Fruit fly (Drosophila melanogaster) whole organism, embryonic: Measurements from ENCODE around the gene Edg78E.

ENCODE experiments used
- Aef1 ChIP-seq: fragments of 200-800 bp; sonication (Bioruptor generic); IDR thresholded peaks from 3 replicates; pipeline ENCODE4 v1.3.6; 2022; ENCODE audit warnings: missing biosample characterization, missing genetic modification characterization
- Bgb ChIP-seq: fragments of 200-800 bp; sonication (Bioruptor generic); IDR thresholded peaks from 2 replicates; pipeline ENCODE4 v1.3.6; 2022; ENCODE audit warnings: missing biosample characterization, missing genetic modification characterization; ENCODE audit not compliant: partially characterized antibody
- CG10209 ChIP-seq: fragments of 200-800 bp; sonication (Bioruptor generic); optimal IDR thresholded peaks from 3 replicates; lab custom pipeline; 2017; ENCODE audit warnings: missing biosample characterization, mild to moderate bottlenecking, missing genetic modification characterization, missing genetic modification reagents
- CG12071 ChIP-seq: fragments of 200-800 bp; sonication (Bioruptor generic); optimal IDR thresholded peaks from 3 replicates; lab custom pipeline; 2018; ENCODE audit warnings: missing biosample characterization, mild to moderate bottlenecking, missing genetic modification characterization
- CG1233 ChIP-seq: fragments of 200-800 bp; sonication (Bioruptor generic); optimal IDR thresholded peaks from 4 replicates; lab custom pipeline; 2018; ENCODE audit warnings: missing biosample characterization, mild to moderate bottlenecking, missing genetic modification characterization
- CG13296 ChIP-seq: fragments of 200-800 bp; sonication (Bioruptor generic); optimal IDR thresholded peaks from 3 replicates; lab custom pipeline; 2018; ENCODE audit warnings: missing biosample characterization, mild to moderate bottlenecking, missing genetic modification characterization
- CG13894 ChIP-seq: fragments of 200-800 bp; sonication (Bioruptor generic); optimal IDR thresholded peaks from 3 replicates; lab custom pipeline; 2018; ENCODE audit warnings: missing biosample characterization, mild to moderate bottlenecking, missing genetic modification characterization, moderate library complexity
- CG14710 ChIP-seq: fragments of 200-800 bp; sonication (Bioruptor generic); optimal IDR thresholded peaks from 3 replicates; lab custom pipeline; 2019; ENCODE audit warnings: missing biosample characterization, mild to moderate bottlenecking, missing genetic modification characterization, moderate library complexity
- CG15073 ChIP-seq: fragments of 200-800 bp; sonication (Bioruptor generic); optimal IDR thresholded peaks from 2 replicates; lab custom pipeline; 2016; ENCODE audit warnings: missing biosample characterization, missing genetic modification characterization
- CG15269 ChIP-seq: fragments of 200-800 bp; sonication (Bioruptor generic); optimal IDR thresholded peaks from 2 replicates; lab custom pipeline; 2018; ENCODE audit warnings: missing biosample characterization, mild to moderate bottlenecking, missing genetic modification characterization, moderate library complexity
- CG16779 ChIP-seq: fragments of 200-800 bp; sonication (Bioruptor generic); IDR thresholded peaks from 2 replicates; pipeline ENCODE4 v1.3.6; 2022; ENCODE audit warnings: missing biosample characterization, missing genetic modification characterization
- CG16815 ChIP-seq: fragments of 200-800 bp; sonication (Bioruptor generic); optimal IDR thresholded peaks from 3 replicates; lab custom pipeline; 2017; ENCODE audit warnings: missing biosample characterization, mild to moderate bottlenecking, missing genetic modification characterization
- CG2116 ChIP-seq: fragments of 200-800 bp; sonication (Bioruptor generic); optimal IDR thresholded peaks from 3 replicates; lab custom pipeline; 2018; ENCODE audit warnings: missing biosample characterization, mild to moderate bottlenecking, missing genetic modification characterization
- CG2202 ChIP-seq: fragments of 200-800 bp; sonication (Bioruptor generic); optimal IDR thresholded peaks from 2 replicates; lab custom pipeline; 2018; ENCODE audit warnings: missing biosample characterization, mild to moderate bottlenecking, missing genetic modification characterization
- CG2712 ChIP-seq: fragments of 200-800 bp; optimal IDR thresholded peaks from 3 replicates; lab custom pipeline; 2019; ENCODE audit warnings: missing biosample characterization, mild to moderate bottlenecking, missing genetic modification characterization, moderate library complexity
- CG2875 ChIP-seq: fragments of 200-800 bp; sonication (Bioruptor generic); optimal IDR thresholded peaks from 2 replicates; lab custom pipeline; 2017; ENCODE audit warnings: missing biosample characterization, mild to moderate bottlenecking, missing genetic modification characterization, missing genetic modification reagents
- CG4820 ChIP-seq: fragments of 200-800 bp; sonication (Bioruptor generic); optimal IDR thresholded peaks from 3 replicates; lab custom pipeline; 2016; ENCODE audit warnings: missing biosample characterization, missing genetic modification characterization
- CG6654 ChIP-seq: fragments of 200-800 bp; sonication (Bioruptor generic); optimal IDR thresholded peaks from 2 replicates; lab custom pipeline; 2017; ENCODE audit warnings: missing biosample characterization, mild to moderate bottlenecking, missing genetic modification characterization
- CG8924 ChIP-seq: fragments of 200-800 bp; optimal IDR thresholded peaks from 3 replicates; lab custom pipeline; 2019; ENCODE audit warnings: missing biosample characterization, mild to moderate bottlenecking, missing genetic modification characterization, moderate library complexity
- CG9609 ChIP-seq: fragments of 200-800 bp; sonication (Bioruptor generic); optimal IDR thresholded peaks from 3 replicates; lab custom pipeline; 2016; ENCODE audit warnings: missing biosample characterization, missing genetic modification characterization
- Camta ChIP-seq: fragments of 200-800 bp; sonication (Bioruptor generic); optimal IDR thresholded peaks from 2 replicates; lab custom pipeline; 2016; ENCODE audit warnings: missing biosample characterization, missing genetic modification characterization
- H2.0 ChIP-seq: fragments of 200-800 bp; sonication (Bioruptor generic); IDR thresholded peaks from 2 replicates; pipeline ENCODE4 v1.3.6; 2022; ENCODE audit warnings: missing biosample characterization, missing genetic modification characterization
- HLHmδ ChIP-seq: fragments of 200-800 bp; sonication (Bioruptor generic); optimal IDR thresholded peaks from 2 replicates; lab custom pipeline; 2018; ENCODE audit warnings: missing biosample characterization, mild to moderate bottlenecking, missing genetic modification characterization, moderate library complexity
- Hey ChIP-seq: fragments of 200-800 bp; sonication (Bioruptor generic); optimal IDR thresholded peaks from 3 replicates; lab custom pipeline; 2018; ENCODE audit warnings: missing biosample characterization, mild to moderate bottlenecking, missing genetic modification characterization
- Myb ChIP-seq: fragments of 200-800 bp; sonication (Bioruptor generic); optimal IDR thresholded peaks from 2 replicates; lab custom pipeline; 2016; ENCODE audit warnings: missing biosample characterization, missing genetic modification characterization
- Opbp ChIP-seq: fragments of 200-800 bp; sonication (Bioruptor generic); IDR thresholded peaks from 3 replicates; pipeline ENCODE4 v1.3.6; 2022; ENCODE audit warnings: missing biosample characterization, missing genetic modification characterization; ENCODE audit not compliant: partially characterized antibody
- Ssrp ChIP-seq: fragments of 200-800 bp; sonication (Bioruptor generic); optimal IDR thresholded peaks from 2 replicates; lab custom pipeline; 2018; ENCODE audit warnings: missing biosample characterization, mild to moderate bottlenecking, missing genetic modification characterization, moderate library complexity
- Xrp1 ChIP-seq: fragments of 200-800 bp; sonication (Bioruptor generic); IDR thresholded peaks from 2 replicates; pipeline ENCODE4 v1.3.6; 2022; ENCODE audit warnings: missing biosample characterization, missing genetic modification characterization
- bab2 ChIP-seq: fragments of 200-800 bp; sonication (Bioruptor generic); optimal IDR thresholded peaks from 2 replicates; lab custom pipeline; 2016; ENCODE audit warnings: missing biosample characterization, missing genetic modification characterization
- bbx ChIP-seq: fragments of 200-800 bp; sonication (Bioruptor generic); IDR thresholded peaks from 2 replicates; pipeline ENCODE4 v1.3.6; 2022; ENCODE audit warnings: missing biosample characterization, missing genetic modification characterization; ENCODE audit not compliant: partially characterized antibody
- btn ChIP-seq: fragments of 200-800 bp; sonication (Bioruptor generic); optimal IDR thresholded peaks from 2 replicates; lab custom pipeline; 2016; ENCODE audit warnings: missing biosample characterization, missing genetic modification characterization
- caup ChIP-seq: fragments of 200-800 bp; sonication (Bioruptor generic); optimal IDR thresholded peaks from 3 replicates; lab custom pipeline; 2017; ENCODE audit warnings: missing biosample characterization, mild to moderate bottlenecking, missing genetic modification characterization, moderate library complexity; ENCODE audit not compliant: severe bottlenecking
- ci ChIP-seq: fragments of 200-800 bp; sonication (Bioruptor generic); IDR thresholded peaks from 3 replicates; pipeline ENCODE4 v1.3.6; 2022; ENCODE audit warnings: missing biosample characterization, missing genetic modification characterization
- corto ChIP-seq: fragments of 200-800 bp; sonication (Bioruptor generic); optimal IDR thresholded peaks from 2 replicates; lab custom pipeline; 2016; ENCODE audit warnings: missing biosample characterization, mild to moderate bottlenecking, missing genetic modification characterization, moderate library complexity
- danr ChIP-seq: fragments of 200-800 bp; sonication (Bioruptor generic); IDR thresholded peaks from 2 replicates; pipeline ENCODE4 v1.3.6; 2022; ENCODE audit warnings: missing biosample characterization, missing genetic modification characterization
- ham ChIP-seq: fragments of 200-800 bp; sonication (Bioruptor generic); IDR thresholded peaks from 2 replicates; pipeline ENCODE4 v1.3.6; 2022; ENCODE audit warnings: missing biosample characterization, missing genetic modification characterization
- lola ChIP-seq, 3 experiments: fragments of >200 bp in 2 of 3; fragments of 200-800 bp in 1 of 3; sonication (Bioruptor generic) in 1 of 3; optimal IDR thresholded peaks; 2 replicates each; lab custom pipeline; 2017 to 2019; ENCODE audit warnings: missing biosample characterization in 3 of 3, missing genetic modification characterization in 3 of 3, mild to moderate bottlenecking in 1 of 3, moderate library complexity in 1 of 3
- org-1 ChIP-seq: fragments of 200-800 bp; sonication (Bioruptor generic); optimal IDR thresholded peaks from 2 replicates; lab custom pipeline; 2017; ENCODE audit warnings: missing biosample characterization, missing genetic modification characterization
- ro ChIP-seq: fragments of 200-800 bp; sonication (Bioruptor generic); IDR thresholded peaks from 2 replicates; pipeline ENCODE4 v1.3.6; 2022; ENCODE audit warnings: missing biosample characterization, missing genetic modification characterization
- row ChIP-seq: fragments of 200-800 bp; sonication (Bioruptor generic); IDR thresholded peaks from 3 replicates; pipeline ENCODE4 v1.3.6; 2022; ENCODE audit warnings: missing biosample characterization, missing genetic modification characterization
- shn ChIP-seq: fragments of 200-800 bp; sonication (Bioruptor generic); optimal IDR thresholded peaks from 3 replicates; lab custom pipeline; 2016; ENCODE audit warnings: missing biosample characterization, missing genetic modification characterization
- slou ChIP-seq: fragments of 200-800 bp; sonication (Bioruptor generic); optimal IDR thresholded peaks from 3 replicates; lab custom pipeline; 2016; ENCODE audit warnings: missing biosample characterization, missing genetic modification characterization
- slp2 ChIP-seq: fragments of 200-800 bp; sonication (Bioruptor generic); optimal IDR thresholded peaks from 2 replicates; lab custom pipeline; 2016; ENCODE audit warnings: missing biosample characterization, missing genetic modification characterization
- toy ChIP-seq: fragments of 200-800 bp; sonication (Bioruptor generic); IDR thresholded peaks from 2 replicates; pipeline ENCODE4 v1.3.6; 2022; ENCODE audit warnings: missing biosample characterization, missing genetic modification characterization
- tup ChIP-seq: fragments of 200-800 bp; sonication (Bioruptor generic); optimal IDR thresholded peaks from 2 replicates; lab custom pipeline; 2016; ENCODE audit warnings: missing biosample characterization, mild to moderate bottlenecking, missing genetic modification characterization, moderate library complexity
- tx ChIP-seq: fragments of 200-800 bp; sonication (Bioruptor generic); optimal IDR thresholded peaks from 2 replicates; lab custom pipeline; 2016; ENCODE audit warnings: missing biosample characterization, missing genetic modification characterization
- usp ChIP-seq: fragments of >200 bp; optimal IDR thresholded peaks from 2 replicates; lab custom pipeline; 2017; ENCODE audit warnings: missing biosample characterization, missing genetic modification characterization
- yki ChIP-seq: fragments of >200 bp; optimal IDR thresholded peaks from 3 replicates; lab custom pipeline; 2018
- zfh1 ChIP-seq: fragments of 200-800 bp; sonication (Bioruptor generic); IDR thresholded peaks from 3 replicates; pipeline ENCODE4 v1.3.6; 2022; ENCODE audit warnings: missing biosample characterization, missing genetic modification characterization

Gene Edg78E

dm6 chr3L:21285639-21286338 lies 11.8 kb downstream of the Edg78E start, which contains the start of the genes CG12974 and pzg (continued):
- peak; percentile 65 for TF ChIP-seq bab2
- peak; percentile 85 for TF ChIP-seq CG16815 (GFP tag; lab: Kevin White, UChicago)
- TF ChIP-seq org-1 (GFP tag; lab: Kevin White, UChicago) = peak; percentile 21
- TF ChIP-seq H2.0 = peak; percentile 73; the same call in 1 of the 2 replicates
- TF ChIP-seq slp2 (GFP tag; lab: Kevin White, UChicago) = peak; percentile 48
- peak; percentile 35 for TF ChIP-seq CG6654 (GFP tag; lab: Kevin White, UChicago)
- peak; percentile 46 for TF ChIP-seq slou (GFP tag; lab: Kevin White, UChicago)
- no peak for TF ChIP-seq CG16779 (GFP tag; lab: Robert Waterston, UW)
- peak; percentile 32 for TF ChIP-seq Camta (GFP tag; lab: Kevin White, UChicago)
- TF ChIP-seq usp (GFP tag; lab: Kevin White, UChicago) = no peak
- TF ChIP-seq tup = peak; percentile 47
- peak; percentile 69 for TF ChIP-seq HLHmδ
- peak; percentile 70 for TF ChIP-seq Myb
- peak; percentile 52 for TF ChIP-seq danr (GFP tag; lab: Robert Waterston, UW)
- TF ChIP-seq yki = peak; percentile 13
- peak; percentile 93 for TF ChIP-seq CG14710 (tag; lab: Kevin White, UChicago)
- peak; percentile 41 for TF ChIP-seq CG12071 (GFP tag; lab: Kevin White, UChicago)
- TF ChIP-seq ci (GFP tag; lab: Robert Waterston, UW) = peak; percentile 88
- peak; percentile 74 for TF ChIP-seq CG1233 (GFP tag; lab: Kevin White, UChicago)
- no peak for TF ChIP-seq btn (GFP tag; lab: Kevin White, UChicago)
- peak; percentile 38; the same call in 1 of the 2 replicates for TF ChIP-seq ham (GFP tag; lab: Robert Waterston, UW)
- peak; percentile 78 for TF ChIP-seq zfh1 (GFP tag; lab: Robert Waterston, UW)
- TF ChIP-seq CG2875 (GFP tag; lab: Kevin White, UChicago) = peak; percentile 49
- peak; percentile 86 for TF ChIP-seq Aef1 (GFP tag; lab: Robert Waterston, UW)
- TF ChIP-seq CG8924 (tag; lab: Kevin White, UChicago) = peak; percentile 87
- TF ChIP-seq CG2116 = peak; percentile 69
- TF ChIP-seq CG4820 (GFP tag; lab: Kevin White, UChicago) = peak; percentile 77
- TF ChIP-seq row (GFP tag; lab: Robert Waterston, UW) = peak; percentile 88
- TF ChIP-seq CG10209 (GFP tag; lab: Kevin White, UChicago) = peak; percentile 77
- TF ChIP-seq CG9609 (GFP tag; lab: Kevin White, UChicago) = peak; percentile 81
- peak; percentile 74; the same call in 1 of the 2 replicates for TF ChIP-seq Bgb (GFP tag; lab: Robert Waterston, UW)
- peak; percentile 86 for TF ChIP-seq shn (GFP tag; lab: Kevin White, UChicago)
- peak; percentile 70 for TF ChIP-seq Hey (tag; lab: Kevin White, UChicago)
- peak; percentile 73 for TF ChIP-seq caup
- TF ChIP-seq Opbp = peak; percentile 80
- peak; percentile 53; the same call in 1 of the 2 replicates for TF ChIP-seq toy
- TF ChIP-seq CG13894 (tag; lab: Kevin White, UChicago) = peak; percentile 60
- TF ChIP-seq ro = peak; percentile 64; the same call in 1 of the 2 replicates
- TF ChIP-seq CG15073 (GFP tag; lab: Kevin White, UChicago) = no peak
- TF ChIP-seq bbx (GFP tag; lab: Robert Waterston, UW) = peak; percentile 60; the same call in 1 of the 2 replicates
- peak; percentile 86 for TF ChIP-seq Xrp1 (GFP tag; lab: Robert Waterston, UW)
- TF ChIP-seq CG2712 (tag; lab: Kevin White, UChicago) = peak; percentile 85
- TF ChIP-seq CG15269 = peak; percentile 59
- no peak for TF ChIP-seq corto (GFP tag; lab: Kevin White, UChicago)
- TF ChIP-seq CG2202 = peak; percentile 7
- TF ChIP-seq tx (GFP tag; lab: Kevin White, UChicago) = peak; percentile 69
- peak in 1 of 3 experiments; percentile 94 for TF ChIP-seq lola (GFP tag; optimal IDR thresholded peaks at IDR 0.05; lab: Kevin White, UChicago)
- TF ChIP-seq CG13296 (GFP tag; lab: Kevin White, UChicago) = peak; percentile 50
- peak; percentile 90 for TF ChIP-seq Ssrp
